Fruit fly (Drosophila melanogaster): ENCODE measurements around the gene fz2.
A peak's percentile ranks its signal among the peaks of the same experiment; 100 is the strongest.

fz2 gene

dm6 chr3L:19170426-19170825, 64.7 kb downstream of the fz2 start:
- peak; percentile 30 for TF ChIP-seq Sp1 (GFP tag; optimal IDR thresholded peaks at IDR 0.05)
- peak; percentile 36 for TF ChIP-seq jim (GFP tag; optimal IDR thresholded peaks at IDR 0.05)
- TF ChIP-seq Hnf4 (GFP tag; optimal IDR thresholded peaks at IDR 0.05): peak; percentile 46
- TF ChIP-seq Rel (GFP tag; optimal IDR thresholded peaks at IDR 0.05): no peak
- peak; percentile 43 for TF ChIP-seq Rel (tag; optimal IDR thresholded peaks at IDR 0.05)
- TF ChIP-seq Hr83 (GFP tag; optimal IDR thresholded peaks at IDR 0.05; ENCODE audit: poor library complexity, severe bottlenecking): peak; percentile 92
- no peak for TF ChIP-seq Hr78 (GFP tag; optimal IDR thresholded peaks at IDR 0.05)
- no peak for TF ChIP-seq Jra (GFP tag; optimal IDR thresholded peaks at IDR 0.05)
- peak; percentile 11 for TF ChIP-seq HLH106 (tag; optimal IDR thresholded peaks at IDR 0.05)
- TF ChIP-seq GATAd (GFP tag; optimal IDR thresholded peaks at IDR 0.05): no peak
- TF ChIP-seq sv (GFP tag; optimal IDR thresholded peaks at IDR 0.05): no peak
- TF ChIP-seq rgr (GFP tag; optimal IDR thresholded peaks at IDR 0.05): peak; percentile 33
- TF ChIP-seq N (GFP tag; optimal IDR thresholded peaks at IDR 0.05): no peak
- TF ChIP-seq h (GFP tag; optimal IDR thresholded peaks at IDR 0.05): peak; percentile 61
- no peak for TF ChIP-seq CG9705 (GFP tag; optimal IDR thresholded peaks at IDR 0.05)
- TF ChIP-seq usp (GFP tag; optimal IDR thresholded peaks at IDR 0.05): no peak
- TF ChIP-seq dmrt93B (GFP tag; optimal IDR thresholded peaks at IDR 0.05): no peak
- no peak for TF ChIP-seq tai (GFP tag; optimal IDR thresholded peaks at IDR 0.05)
- TF ChIP-seq Mio (GFP tag; optimal IDR thresholded peaks at IDR 0.05): no peak
- TF ChIP-seq psq (GFP tag; optimal IDR thresholded peaks at IDR 0.05): no peak
- TF ChIP-seq woc (GFP tag; optimal IDR thresholded peaks at IDR 0.05): no peak
- TF ChIP-seq Dfd (GFP tag; optimal IDR thresholded peaks at IDR 0.05): no peak
- TF ChIP-seq OdsH (GFP tag; optimal IDR thresholded peaks at IDR 0.05): peak; percentile 20
- peak; percentile 56 for TF ChIP-seq fru (GFP tag; optimal IDR thresholded peaks at IDR 0.05)
- no peak for TF ChIP-seq lola (GFP tag; optimal IDR thresholded peaks at IDR 0.05)
- TF ChIP-seq Dif (GFP tag; optimal IDR thresholded peaks at IDR 0.05; ENCODE audit: partially characterized antibody): peak; percentile 95
- no peak for TF ChIP-seq CrebA (GFP tag; optimal IDR thresholded peaks at IDR 0.05; ENCODE audit: borderline replicate concordance)
- no peak for TF ChIP-seq CG32264 (GFP tag; optimal IDR thresholded peaks at IDR 0.05)
- no peak for TF ChIP-seq dsf (GFP tag; optimal IDR thresholded peaks at IDR 0.05; ENCODE audit: borderline replicate concordance)
- TF ChIP-seq ey (GFP tag; optimal IDR thresholded peaks at IDR 0.05): no peak
- TF ChIP-seq foxo (GFP tag; optimal IDR thresholded peaks at IDR 0.05): peak in 1 of 2 experiments; percentile 45
- no peak for TF ChIP-seq Myc (optimal IDR thresholded peaks at IDR 0.05)
- no peak for TF ChIP-seq pan (optimal IDR thresholded peaks at IDR 0.05)
- TF ChIP-seq sage (GFP tag; optimal IDR thresholded peaks at IDR 0.05): no peak
- TF ChIP-seq dl (GFP tag; optimal IDR thresholded peaks at IDR 0.05; ENCODE audit: insufficient read depth in 1 of 2, partially characterized antibody in 2 of 2): peak; percentile 84 to 94
- peak; percentile 91 for TF ChIP-seq Vsx2 (GFP tag; optimal IDR thresholded peaks at IDR 0.05; ENCODE audit: partially characterized antibody)
- TF ChIP-seq br (GFP tag; optimal IDR thresholded peaks at IDR 0.05): peak; percentile 49
- no peak for TF ChIP-seq brk (GFP tag; optimal IDR thresholded peaks at IDR 0.05)
- no peak for TF ChIP-seq Abd-B (GFP tag; optimal IDR thresholded peaks at IDR 0.05)

dm6 chr3L:19168717-19169436, 66.3 kb downstream of the fz2 start:
- TF ChIP-seq GATAd (GFP tag; optimal IDR thresholded peaks at IDR 0.05) (no peak), fru (GFP tag; optimal IDR thresholded peaks at IDR 0.05) (no peak), h (GFP tag; optimal IDR thresholded peaks at IDR 0.05) (peak; percentile 53), Rel (GFP tag; optimal IDR thresholded peaks at IDR 0.05) (no peak), Rel (tag; optimal IDR thresholded peaks at IDR 0.05) (peak; percentile 86), Hr83 (GFP tag; optimal IDR thresholded peaks at IDR 0.05; ENCODE audit: poor library complexity, severe bottlenecking) (peak; percentile 23)
